Worm (Caenorhabditis elegans) whole organism, late embryonic: ENCODE results near the gene H04D03.7.

Experiments used
- C08G9.2 ChIP-seq: sonication (generic microtip); optimal IDR thresholded peaks from 2 replicates; lab custom pipeline; 2016; ENCODE audit warnings: mild to moderate bottlenecking, missing genetic modification characterization, moderate library complexity, missing compliant biosample characterization
- F13H6.1 ChIP-seq: sonication (generic microtip); optimal IDR thresholded peaks from 2 replicates; lab custom pipeline; 2016; ENCODE audit warnings: missing genetic modification characterization, missing compliant biosample characterization
- ahr-1 ChIP-seq: sonication (generic microtip); optimal IDR thresholded peaks from 2 replicates; lab custom pipeline; 2016; ENCODE audit warnings: missing genetic modification characterization, missing compliant biosample characterization
- ceh-14 ChIP-seq: sonication (generic microtip); optimal IDR thresholded peaks from 2 replicates; lab custom pipeline; 2016; ENCODE audit warnings: missing genotype, missing genetic modification characterization, missing compliant biosample characterization
- ceh-18 ChIP-seq: sonication (generic microtip); optimal IDR thresholded peaks from 2 replicates; lab custom pipeline; 2016; ENCODE audit warnings: missing genetic modification characterization, missing compliant biosample characterization
- ceh-19 ChIP-seq: fragments of 200-800 bp; sonication (Bioruptor generic); optimal IDR thresholded peaks from 2 replicates; lab custom pipeline; 2018; ENCODE audit warnings: mild to moderate bottlenecking, missing genetic modification characterization, missing compliant biosample characterization
- ceh-2 ChIP-seq: sonication (generic microtip); optimal IDR thresholded peaks from 2 replicates; lab custom pipeline; 2016; ENCODE audit warnings: missing genotype, missing genetic modification characterization, missing compliant biosample characterization
- ceh-24 ChIP-seq: sonication (generic microtip); optimal IDR thresholded peaks from 2 replicates; lab custom pipeline; 2016; ENCODE audit warnings: mild to moderate bottlenecking, missing genetic modification characterization, missing compliant biosample characterization
- ceh-30 ChIP-seq: fragments of 150-350 bp; optimal IDR thresholded peaks from 2 replicates; lab custom pipeline; 2014; ENCODE audit warnings: missing biosample characterization, missing genetic modification characterization
- ceh-31 ChIP-seq: sonication (generic microtip); optimal IDR thresholded peaks from 2 replicates; lab custom pipeline; 2016; ENCODE audit warnings: missing genetic modification characterization, missing compliant biosample characterization
- ceh-34 ChIP-seq: sonication (generic microtip); optimal IDR thresholded peaks from 2 replicates; lab custom pipeline; 2016; ENCODE audit warnings: mild to moderate bottlenecking, missing genetic modification characterization, missing compliant biosample characterization
- ceh-45 ChIP-seq: fragments of 200-800 bp; sonication (Bioruptor generic); IDR thresholded peaks from 2 replicates; pipeline ENCODE4 v1.3.6; 2022; ENCODE audit warnings: missing genetic modification reagents, missing genetic modification characterization, missing compliant biosample characterization
- ceh-48 ChIP-seq: sonication (generic microtip); optimal IDR thresholded peaks from 2 replicates; lab custom pipeline; 2016; ENCODE audit warnings: missing genetic modification characterization, inconsistent platforms, missing compliant biosample characterization
- ceh-9 ChIP-seq: sonication (generic microtip); optimal IDR thresholded peaks from 2 replicates; lab custom pipeline; 2016; ENCODE audit warnings: mild to moderate bottlenecking, missing genetic modification characterization, inconsistent platforms, missing compliant biosample characterization
- dmd-4 ChIP-seq: sonication (generic microtip); optimal IDR thresholded peaks from 2 replicates; lab custom pipeline; 2016; ENCODE audit warnings: borderline replicate concordance, missing genetic modification characterization, missing compliant biosample characterization
- dve-1 ChIP-seq: sonication (generic microtip); optimal IDR thresholded peaks from 2 replicates; lab custom pipeline; 2017; ENCODE audit warnings: antibody characterized with exemption, mild to moderate bottlenecking, missing genetic modification characterization, missing compliant biosample characterization
- elt-4 ChIP-seq: sonication (generic microtip); optimal IDR thresholded peaks from 2 replicates; lab custom pipeline; 2016; ENCODE audit warnings: missing genetic modification characterization, missing compliant biosample characterization
- ets-4 ChIP-seq: sonication (generic microtip); optimal IDR thresholded peaks from 2 replicates; lab custom pipeline; 2016; ENCODE audit warnings: missing genetic modification characterization, missing compliant biosample characterization
- fax-1 ChIP-seq: sonication (generic microtip); optimal IDR thresholded peaks from 2 replicates; lab custom pipeline; 2016; ENCODE audit warnings: missing genotype, missing genetic modification characterization, missing compliant biosample characterization
- fkh-10 ChIP-seq: fragments of 150-350 bp; optimal IDR thresholded peaks from 2 replicates; lab custom pipeline; 2014; ENCODE audit warnings: missing biosample characterization, missing genetic modification reagents, missing genetic modification characterization
- fkh-6 ChIP-seq: sonication (generic microtip); optimal IDR thresholded peaks from 2 replicates; lab custom pipeline; 2016; ENCODE audit warnings: missing genetic modification characterization, missing compliant biosample characterization
- hlh-15 ChIP-seq: sonication (generic microtip); optimal IDR thresholded peaks from 2 replicates; lab custom pipeline; 2016; ENCODE audit warnings: missing genetic modification characterization, missing compliant biosample characterization
- hlh-8 ChIP-seq: sonication (generic microtip); optimal IDR thresholded peaks from 2 replicates; lab custom pipeline; 2016; ENCODE audit warnings: missing genotype, missing genetic modification characterization, missing compliant biosample characterization
- lim-6 ChIP-seq: sonication (generic microtip); optimal IDR thresholded peaks from 2 replicates; lab custom pipeline; 2016; ENCODE audit warnings: missing genetic modification characterization, missing compliant biosample characterization
- lin-11 ChIP-seq: fragments of 200-800 bp; sonication (Bioruptor generic); optimal IDR thresholded peaks from 2 replicates; lab custom pipeline; 2018; ENCODE audit warnings: mild to moderate bottlenecking, missing genetic modification characterization, missing compliant biosample characterization
- mec-3 ChIP-seq: sonication (generic microtip); optimal IDR thresholded peaks from 2 replicates; lab custom pipeline; 2016; ENCODE audit warnings: borderline replicate concordance, missing genetic modification characterization, missing compliant biosample characterization
- nfya-1 ChIP-seq: sonication (generic microtip); optimal IDR thresholded peaks from 2 replicates; lab custom pipeline; 2017; ENCODE audit warnings: missing genetic modification characterization, mild to moderate bottlenecking, missing compliant biosample characterization, antibody characterized with exemption, moderate library complexity
- pax-1 ChIP-seq: fragments of 150-350 bp; optimal IDR thresholded peaks from 2 replicates; lab custom pipeline; 2014; ENCODE audit warnings: missing biosample characterization, missing genetic modification characterization
- pqm-1 ChIP-seq: sonication (generic microtip); optimal IDR thresholded peaks from 2 replicates; lab custom pipeline; 2016; ENCODE audit warnings: missing genetic modification characterization, missing compliant biosample characterization
- ref-2 ChIP-seq: sonication (generic microtip); optimal IDR thresholded peaks from 2 replicates; lab custom pipeline; 2016; ENCODE audit warnings: missing genetic modification characterization, missing compliant biosample characterization
- rnt-1 ChIP-seq: sonication (generic microtip); optimal IDR thresholded peaks from 2 replicates; lab custom pipeline; 2016; ENCODE audit warnings: missing genetic modification characterization, missing compliant biosample characterization
- sox-2 ChIP-seq: fragments of 200-800 bp; sonication (Bioruptor generic); IDR thresholded peaks from 2 replicates; pipeline ENCODE4 v1.3.6; 2022; ENCODE audit warnings: missing genetic modification reagents, missing genetic modification characterization, missing compliant biosample characterization
- sox-4 ChIP-seq: sonication (generic microtip); optimal IDR thresholded peaks from 2 replicates; lab custom pipeline; 2017; ENCODE audit warnings: mild to moderate bottlenecking, missing genetic modification characterization, inconsistent platforms, missing compliant biosample characterization
- syd-9 ChIP-seq: sonication (generic microtip); optimal IDR thresholded peaks from 2 replicates; lab custom pipeline; 2016; ENCODE audit warnings: mild to moderate bottlenecking, missing genetic modification characterization, moderate library complexity, missing compliant biosample characterization
- tbx-2 ChIP-seq: sonication (generic microtip); optimal IDR thresholded peaks from 2 replicates; lab custom pipeline; 2016; ENCODE audit warnings: missing genetic modification characterization, missing compliant biosample characterization
- tbx-7 ChIP-seq: sonication (generic microtip); optimal IDR thresholded peaks from 2 replicates; lab custom pipeline; 2016; ENCODE audit warnings: missing genotype, missing genetic modification characterization, missing compliant biosample characterization
- unc-3 ChIP-seq, 2 experiments: fragments of 200-800 bp in 1 of 2; sonication (Bioruptor generic) in 1 of 2; sonication (generic microtip) in 1 of 2; conservative IDR thresholded peaks in 1 of 2; optimal IDR thresholded peaks in 1 of 2; 2 replicates each; pipeline versions ENCODE4 v1.3.6 to Lab custom; 2016 to 2022; ENCODE audit warnings: missing compliant biosample characterization in 2 of 2, missing genetic modification characterization in 2 of 2, missing genetic modification reagents in 1 of 2
- unc-42 ChIP-seq: sonication (generic microtip); optimal IDR thresholded peaks from 2 replicates; lab custom pipeline; 2016; ENCODE audit warnings: missing genotype, missing genetic modification characterization, missing compliant biosample characterization
- unc-55 ChIP-seq: sonication (generic microtip); optimal IDR thresholded peaks from 2 replicates; lab custom pipeline; 2017; ENCODE audit warnings: missing biosample characterization, missing genetic modification reagents, missing genetic modification characterization
- unc-86 ChIP-seq: sonication (generic microtip); optimal IDR thresholded peaks from 2 replicates; lab custom pipeline; 2016; ENCODE audit warnings: missing genetic modification characterization, missing compliant biosample characterization
- zip-5 ChIP-seq: sonication (generic microtip); optimal IDR thresholded peaks from 2 replicates; lab custom pipeline; 2016; ENCODE audit warnings: missing genetic modification characterization, missing compliant biosample characterization
- ztf-16 ChIP-seq: sonication (generic microtip); optimal IDR thresholded peaks from 2 replicates; lab custom pipeline; 2017; ENCODE audit warnings: missing genetic modification characterization, missing compliant biosample characterization

H04D03.7 gene

ce11 chrIII:10460427-10461163, 14.0 kb upstream of the H04D03.7 start, which contains the start of gene ecps-1:
TSS of gene ecps-1 (minus strand) at chrIII:10460551.
- TF ChIP-seq tbx-7 = peak; percentile 93
- TF ChIP-seq ceh-48 (tag; lab: Kevin White, UChicago) = peak; percentile 8
- TF ChIP-seq mec-3 (tag; lab: Kevin White, UChicago) = no peak
- no peak for TF ChIP-seq fkh-10 (GFP tag; lab: Kevin White, UChicago)
- TF ChIP-seq C08G9.2 (tag; lab: Kevin White, UChicago) = peak; percentile 97
- TF ChIP-seq rnt-1 (tag; lab: Kevin White, UChicago) = peak; percentile 94
- peak; percentile 90 for TF ChIP-seq lim-6 (tag; lab: Kevin White, UChicago)
- TF ChIP-seq ref-2 (tag; lab: Kevin White, UChicago) = peak; percentile 93
- peak; percentile 23 for TF ChIP-seq dve-1
- TF ChIP-seq nfya-1 (tag; lab: Kevin White, UChicago) = peak; percentile 67
- TF ChIP-seq ceh-34 (tag; lab: Kevin White, UChicago) = peak; percentile 79
- peak; percentile 47 for TF ChIP-seq pax-1 (tag; lab: Kevin White, UChicago)
- TF ChIP-seq hlh-15 (tag; lab: Kevin White, UChicago) = peak; percentile 21
- TF ChIP-seq ceh-31 (tag; lab: Kevin White, UChicago) = peak; percentile 99
- no peak for TF ChIP-seq ceh-24
- peak; percentile 78 for TF ChIP-seq ceh-14 (tag; lab: Kevin White, UChicago)
- TF ChIP-seq fax-1 (tag; lab: Kevin White, UChicago) = peak; percentile 88
- TF ChIP-seq dmd-4 (tag; lab: Kevin White, UChicago) = peak; percentile 28
- TF ChIP-seq unc-42 (tag; lab: Kevin White, UChicago) = peak; percentile 70
- peak; percentile 22 for TF ChIP-seq F13H6.1 (tag; lab: Kevin White, UChicago)
- no peak for TF ChIP-seq sox-2 (GFP tag; lab: Robert Waterston, UW)
- peak; percentile 42 for TF ChIP-seq ztf-16 (tag; lab: Kevin White, UChicago)
- peak; percentile 56 for TF ChIP-seq unc-86 (tag; lab: Kevin White, UChicago)
- TF ChIP-seq sox-4 = no peak
- TF ChIP-seq ceh-18 (tag; lab: Kevin White, UChicago) = peak; percentile 30
- TF ChIP-seq hlh-8 (tag; lab: Kevin White, UChicago) = peak; percentile 42
- TF ChIP-seq ceh-2 (tag; lab: Kevin White, UChicago) = peak; percentile 87
- peak; percentile 94 for TF ChIP-seq ets-4 (tag; lab: Kevin White, UChicago)
- peak; percentile 97 for TF ChIP-seq tbx-2 (tag; lab: Kevin White, UChicago)
- peak; percentile 39 for TF ChIP-seq fkh-6
- peak; percentile 70 for TF ChIP-seq pqm-1 (tag; lab: Kevin White, UChicago)
- no peak for TF ChIP-seq elt-4 (tag; lab: Kevin White, UChicago)
- TF ChIP-seq ceh-19 = no peak
- 0 out of 2 replicates have a peak, but pooled peaks have one; percentile 32 for TF ChIP-seq ceh-45 (GFP tag; lab: Robert Waterston, UW)
- TF ChIP-seq syd-9 (tag; lab: Kevin White, UChicago) = no peak
- TF ChIP-seq ceh-30 = peak; percentile 21
- TF ChIP-seq zip-5 (tag; lab: Kevin White, UChicago) = peak; percentile 89
- TF ChIP-seq unc-3 (GFP tag; conservative IDR thresholded peaks at IDR 0.05; lab: Robert Waterston, UW) = peak; percentile 44; the same call in 1 of the 2 replicates
- no peak for TF ChIP-seq unc-3 (tag; optimal IDR thresholded peaks at IDR 0.05; lab: Kevin White, UChicago)
- no peak for TF ChIP-seq ceh-9
- peak; percentile 15 for TF ChIP-seq unc-55 (GFP tag; lab: Kevin White, UChicago)
- TF ChIP-seq ahr-1 (tag; lab: Kevin White, UChicago) = peak; percentile 45
- no peak for TF ChIP-seq lin-11 (tag; lab: Kevin White, UChicago)
